Worm (Caenorhabditis elegans) whole organism, L4 larva: Measurements from ENCODE around the gene nhl-2.

Source experiments
- F10B5.3 ChIP-seq: sonication (generic microtip); optimal IDR thresholded peaks from 2 replicates; lab custom pipeline; 2016; ENCODE audit warnings: mild to moderate bottlenecking, missing genetic modification characterization, missing compliant biosample characterization
- F26F4.8 ChIP-seq: fragments of 200-800 bp; sonication (Bioruptor generic); conservative IDR thresholded peaks from 2 replicates; pipeline ENCODE4 v1.3.6; 2022; ENCODE audit warnings: missing genetic modification characterization, missing compliant biosample characterization
- F49E8.2 ChIP-seq: sonication (generic microtip); optimal IDR thresholded peaks from 2 replicates; lab custom pipeline; 2016; ENCODE audit warnings: missing compliant biosample characterization, mild to moderate bottlenecking, missing genetic modification characterization, borderline replicate concordance
- Y5F2A.4 ChIP-seq: fragments of 200-800 bp; sonication (Bioruptor generic); optimal IDR thresholded peaks from 2 replicates; lab custom pipeline; 2018; ENCODE audit warnings: mild to moderate bottlenecking, missing genetic modification characterization, missing compliant biosample characterization
- Y75B8A.6 ChIP-seq: fragments of 200-800 bp; sonication (Bioruptor generic); IDR thresholded peaks from 2 replicates; pipeline ENCODE4 v1.3.6; 2022; ENCODE audit warnings: missing genetic modification reagents, missing genetic modification characterization, missing compliant biosample characterization
- aly-2 ChIP-seq: sonication (generic microtip); optimal IDR thresholded peaks from 2 replicates; lab custom pipeline; 2018; ENCODE audit warnings: missing biosample characterization, missing genetic modification characterization
- ama-1 ChIP-seq: fragments of 150-350 bp; optimal IDR thresholded peaks from 2 replicates; lab custom pipeline; 2014; ENCODE audit warnings: inconsistent platforms, mixed read lengths
- ceh-20 ChIP-seq: fragments of 200-800 bp; sonication (Bioruptor generic); IDR thresholded peaks from 2 replicates; pipeline ENCODE4 v1.3.6; 2022; ENCODE audit warnings: missing genetic modification reagents, missing genetic modification characterization, missing compliant biosample characterization
- ceh-28 ChIP-seq: fragments of 150-350 bp; optimal IDR thresholded peaks from 2 replicates; lab custom pipeline; 2014; ENCODE audit warnings: missing biosample characterization, missing genetic modification reagents, missing genetic modification characterization
- cey-2 ChIP-seq: sonication (generic microtip); optimal IDR thresholded peaks from 3 replicates; lab custom pipeline; 2017; ENCODE audit warnings: missing genetic modification characterization, mild to moderate bottlenecking, missing compliant biosample characterization, antibody characterized with exemption, borderline replicate concordance; ENCODE audit not compliant: insufficient read depth
- ctbp-1 ChIP-seq: fragments of 200-800 bp; sonication (Bioruptor generic); IDR thresholded peaks from 2 replicates; pipeline ENCODE4 v1.3.6; 2022; ENCODE audit warnings: missing genetic modification reagents, missing genetic modification characterization, missing compliant biosample characterization
- daf-12 ChIP-seq: fragments of 150-350 bp; optimal IDR thresholded peaks from 2 replicates; lab custom pipeline; 2014; ENCODE audit warnings: missing biosample characterization, missing genetic modification reagents, missing genetic modification characterization
- daf-16 ChIP-seq, 3 experiments: sonication (generic microtip); optimal IDR thresholded peaks; 2 replicates each; lab custom pipeline; 2016 to 2017; ENCODE audit warnings: missing genetic modification characterization in 3 of 3, missing genetic modification reagents in 3 of 3, mild to moderate bottlenecking in 2 of 3, missing compliant biosample characterization in 2 of 3, missing biosample characterization in 1 of 3, moderate library complexity in 1 of 3
- dmd-6 ChIP-seq: fragments of 200-800 bp; sonication (Bioruptor generic); IDR thresholded peaks from 2 replicates; pipeline ENCODE4 v1.3.6; 2022; ENCODE audit warnings: missing genetic modification reagents, missing genetic modification characterization, missing compliant biosample characterization
- dmd-8 ChIP-seq: fragments of 200-800 bp; sonication (Bioruptor generic); IDR thresholded peaks from 2 replicates; pipeline ENCODE4 v1.3.6; 2022; ENCODE audit warnings: missing genetic modification characterization, missing compliant biosample characterization
- dmd-9 ChIP-seq: fragments of 200-800 bp; sonication (Bioruptor generic); IDR thresholded peaks from 2 replicates; pipeline ENCODE4 v1.3.6; 2022; ENCODE audit warnings: missing genetic modification reagents, missing genetic modification characterization, missing compliant biosample characterization
- duxl-1 ChIP-seq: sonication (generic microtip); optimal IDR thresholded peaks from 2 replicates; lab custom pipeline; 2016; ENCODE audit warnings: mild to moderate bottlenecking, missing genetic modification characterization, moderate library complexity, missing compliant biosample characterization; ENCODE audit not compliant: poor library complexity
- dve-1 ChIP-seq: sonication (generic microtip); optimal IDR thresholded peaks from 2 replicates; lab custom pipeline; 2017; ENCODE audit warnings: antibody characterized with exemption, mild to moderate bottlenecking, missing genetic modification characterization, missing compliant biosample characterization; ENCODE audit not compliant: insufficient read depth
- egl-27 ChIP-seq: sonication (generic microtip); optimal IDR thresholded peaks from 3 replicates; lab custom pipeline; 2017; ENCODE audit warnings: missing biosample characterization, missing genetic modification reagents, missing genetic modification characterization
- fkh-10 ChIP-seq: fragments of 150-350 bp; optimal IDR thresholded peaks from 2 replicates; lab custom pipeline; 2014; ENCODE audit warnings: missing biosample characterization, missing genetic modification reagents, missing genetic modification characterization
- fos-1 ChIP-seq: fragments of 150-350 bp; optimal IDR thresholded peaks from 2 replicates; lab custom pipeline; 2014; ENCODE audit warnings: missing biosample characterization, missing genetic modification characterization
- gei-8 ChIP-seq: fragments of 200-800 bp; sonication (Bioruptor generic); optimal IDR thresholded peaks from 2 replicates; lab custom pipeline; 2018; ENCODE audit warnings: mild to moderate bottlenecking, missing genetic modification characterization, missing compliant biosample characterization
- hlh-11 ChIP-seq: fragments of 200-800 bp; sonication (Bioruptor generic); optimal IDR thresholded peaks from 2 replicates; lab custom pipeline; 2018; ENCODE audit warnings: mild to moderate bottlenecking, missing genetic modification characterization, missing compliant biosample characterization
- lin-39 ChIP-seq: fragments of 150-350 bp; optimal IDR thresholded peaks from 2 replicates; lab custom pipeline; 2014; ENCODE audit warnings: missing biosample characterization, missing genetic modification reagents, missing genetic modification characterization
- lsy-2 ChIP-seq, 2 experiments: fragments of 150-350 bp in 1 of 2; sonication (generic microtip) in 1 of 2; optimal IDR thresholded peaks; 2 replicates each; lab custom pipeline; 2014 to 2017; ENCODE audit warnings: missing biosample characterization in 2 of 2, missing genetic modification characterization in 2 of 2
- madf-5 ChIP-seq, 2 experiments: fragments of 200-800 bp; sonication (Bioruptor generic); IDR thresholded peaks; 2 replicates each; pipeline ENCODE4 v1.3.6; 2022; ENCODE audit warnings: missing compliant biosample characterization in 2 of 2, missing genetic modification characterization in 2 of 2
- mep-1 ChIP-seq: fragments of 150-350 bp; sonication (generic microtip); optimal IDR thresholded peaks from 3 replicates; lab custom pipeline; 2014; ENCODE audit warnings: missing biosample characterization, missing genetic modification characterization
- mes-2 ChIP-seq: sonication (generic microtip); optimal IDR thresholded peaks from 2 replicates; lab custom pipeline; 2016; ENCODE audit warnings: missing genotype, mild to moderate bottlenecking, missing genetic modification characterization, missing compliant biosample characterization; ENCODE audit not compliant: poor library complexity, severe bottlenecking
- mxl-2 ChIP-seq: fragments of 200-800 bp; sonication (Bioruptor generic); conservative IDR thresholded peaks from 2 replicates; pipeline ENCODE4 v1.3.6; 2022; ENCODE audit warnings: missing genetic modification reagents, missing genetic modification characterization, missing compliant biosample characterization
- nhr-102 ChIP-seq: sonication (generic microtip); optimal IDR thresholded peaks from 2 replicates; lab custom pipeline; 2016; ENCODE audit warnings: mild to moderate bottlenecking, missing genetic modification characterization, moderate library complexity, missing compliant biosample characterization
- nhr-11 ChIP-seq: fragments of 150-350 bp; optimal IDR thresholded peaks from 2 replicates; lab custom pipeline; 2014; ENCODE audit warnings: missing biosample characterization, missing genetic modification characterization
- nhr-111 ChIP-seq: fragments of 200-800 bp; sonication (Bioruptor generic); optimal IDR thresholded peaks from 2 replicates; lab custom pipeline; 2018; ENCODE audit warnings: mild to moderate bottlenecking, missing genetic modification characterization, missing compliant biosample characterization
- nhr-237 ChIP-seq: sonication (generic microtip); optimal IDR thresholded peaks from 2 replicates; lab custom pipeline; 2017; ENCODE audit warnings: missing biosample characterization, missing genetic modification characterization
- nhr-41 ChIP-seq: fragments of 200-800 bp; sonication (Bioruptor generic); IDR thresholded peaks from 2 replicates; pipeline ENCODE4 v1.3.6; 2022; ENCODE audit warnings: missing genetic modification reagents, missing genetic modification characterization, missing compliant biosample characterization
- nhr-42 ChIP-seq: fragments of 200-800 bp; sonication (Bioruptor generic); IDR thresholded peaks from 2 replicates; pipeline ENCODE4 v1.3.6; 2022; ENCODE audit warnings: missing genetic modification characterization, missing compliant biosample characterization
- nhr-48 ChIP-seq: sonication (generic microtip); optimal IDR thresholded peaks from 2 replicates; lab custom pipeline; 2016; ENCODE audit warnings: mild to moderate bottlenecking, missing genetic modification characterization, missing compliant biosample characterization
- nhr-77 ChIP-seq: fragments of 150-350 bp; optimal IDR thresholded peaks from 2 replicates; lab custom pipeline; 2014; ENCODE audit warnings: missing biosample characterization, missing genetic modification characterization
- rbr-2 ChIP-seq: sonication (generic microtip); optimal IDR thresholded peaks from 2 replicates; lab custom pipeline; 2016; ENCODE audit warnings: missing genotype, missing genetic modification characterization, missing compliant biosample characterization
- sdz-12 ChIP-seq: fragments of 200-800 bp; sonication (Bioruptor generic); optimal IDR thresholded peaks from 2 replicates; lab custom pipeline; 2018; ENCODE audit warnings: mild to moderate bottlenecking, missing genetic modification characterization, missing compliant biosample characterization
- snpc-1.2 ChIP-seq: fragments of 200-800 bp; sonication (Bioruptor generic); IDR thresholded peaks from 2 replicates; pipeline ENCODE4 v1.3.6; 2022; ENCODE audit warnings: missing genetic modification reagents, missing genetic modification characterization, missing compliant biosample characterization
- spr-1 ChIP-seq: sonication (generic microtip); optimal IDR thresholded peaks from 2 replicates; lab custom pipeline; 2016; ENCODE audit warnings: mild to moderate bottlenecking, missing genetic modification characterization, missing compliant biosample characterization
- spr-3 ChIP-seq: fragments of 200-800 bp; sonication (Bioruptor generic); optimal IDR thresholded peaks from 2 replicates; lab custom pipeline; 2018; ENCODE audit warnings: mild to moderate bottlenecking, missing genetic modification characterization, missing compliant biosample characterization
- tra-1 ChIP-seq: fragments of 200-800 bp; sonication (Bioruptor generic); IDR thresholded peaks from 2 replicates; pipeline ENCODE4 v1.3.6; 2022; ENCODE audit warnings: missing genetic modification reagents, missing genetic modification characterization, missing compliant biosample characterization
- unc-130 ChIP-seq: sonication (generic microtip); optimal IDR thresholded peaks from 2 replicates; lab custom pipeline; 2016; ENCODE audit warnings: missing genetic modification reagents, missing genetic modification characterization, missing compliant biosample characterization
- unc-39 ChIP-seq: sonication (generic microtip); optimal IDR thresholded peaks from 2 replicates; lab custom pipeline; 2017; ENCODE audit warnings: missing biosample characterization, missing genetic modification characterization
- vab-7 ChIP-seq: fragments of 200-800 bp; sonication (Bioruptor generic); IDR thresholded peaks from 2 replicates; pipeline ENCODE4 v1.3.6; 2022; ENCODE audit warnings: missing genetic modification reagents, missing genetic modification characterization, missing compliant biosample characterization
- zag-1 ChIP-seq: fragments of 150-350 bp; optimal IDR thresholded peaks from 2 replicates; lab custom pipeline; 2014; ENCODE audit warnings: missing biosample characterization, missing genetic modification characterization
- zfp-3 ChIP-seq: fragments of 200-800 bp; sonication (Bioruptor generic); conservative IDR thresholded peaks from 2 replicates; pipeline ENCODE4 v1.3.6; 2022; ENCODE audit warnings: missing genetic modification reagents, missing genetic modification characterization, missing compliant biosample characterization
- ztf-11 ChIP-seq: fragments of 150-350 bp; optimal IDR thresholded peaks from 2 replicates; lab custom pipeline; 2014; ENCODE audit warnings: missing biosample characterization, missing genetic modification characterization
- ztf-7 ChIP-seq: fragments of 150-350 bp; optimal IDR thresholded peaks from 2 replicates; lab custom pipeline; 2014; ENCODE audit warnings: missing biosample characterization, missing genetic modification characterization

Gene nhl-2

DNA sequence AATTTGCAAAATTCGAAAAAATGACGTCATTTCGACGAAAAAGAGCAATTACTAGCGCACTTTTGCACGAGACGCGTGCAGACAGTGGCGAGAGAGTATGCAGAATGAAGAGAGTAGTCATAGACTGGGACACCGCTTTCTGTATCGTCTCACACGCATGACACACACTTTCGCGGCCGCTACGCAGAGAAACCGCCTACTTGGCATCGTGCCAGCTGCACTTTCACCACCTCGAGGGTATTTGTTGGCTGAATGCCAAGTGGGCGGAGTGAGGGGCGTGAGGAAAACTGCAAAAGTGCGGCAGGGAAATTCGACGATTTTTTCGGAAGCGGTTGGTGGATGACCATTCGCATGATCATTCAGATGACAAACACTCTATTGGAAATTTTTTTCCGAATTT is 843 bp upstream of the nhl-2 start (continued):
- peak; percentile 93 to 97 for TF ChIP-seq lsy-2 (tag; optimal IDR thresholded peaks at IDR 0.05; lab: Kevin White, UChicago)
- peak; percentile 96 for TF ChIP-seq nhr-77 (tag; lab: Kevin White, UChicago)
- TF ChIP-seq F49E8.2 (tag; lab: Kevin White, UChicago) = no peak
- peak; percentile 78 to 97 for TF ChIP-seq daf-16 (GFP tag; optimal IDR thresholded peaks at IDR 0.05; lab: Kevin White, UChicago)
- peak; percentile 65 for TF ChIP-seq daf-16 (tag; optimal IDR thresholded peaks at IDR 0.05; lab: Kevin White, UChicago)
- TF ChIP-seq hlh-11 = peak; percentile 100
- TF ChIP-seq madf-5 (GFP tag; IDR thresholded peaks at IDR 0.05; lab: Robert Waterston, UW) = peak in 1 of 2 experiments; percentile 78; a peak in 1 of 4 replicates
- peak; percentile 99 for TF ChIP-seq nhr-41
- peak; percentile 96 for TF ChIP-seq nhr-42 (GFP tag; lab: Robert Waterston, UW)
- TF ChIP-seq ama-1 (lab: Kevin White, UChicago) = peak; percentile 68
- TF ChIP-seq Y75B8A.6 = peak; percentile 95
- peak; percentile 96 for TF ChIP-seq dmd-9 (GFP tag; lab: Robert Waterston, UW)
- TF ChIP-seq gei-8 (GFP tag; lab: Kevin White, UChicago) = peak; percentile 99
- peak; percentile 58; the same call in 1 of the 2 replicates for TF ChIP-seq dmd-8 (GFP tag; lab: Robert Waterston, UW)
- no peak for TF ChIP-seq lin-39 (tag; lab: Kevin White, UChicago)
- peak; percentile 99 for TF ChIP-seq fkh-10 (GFP tag; lab: Kevin White, UChicago)
- no peak for TF ChIP-seq fos-1 (tag; lab: Kevin White, UChicago)
- TF ChIP-seq snpc-1.2 (GFP tag; lab: Robert Waterston, UW) = peak; percentile 78
- TF ChIP-seq dmd-6 (GFP tag; lab: Robert Waterston, UW) = peak; percentile 100
- peak; percentile 75 for TF ChIP-seq F26F4.8 (GFP tag; lab: Robert Waterston, UW)
- peak; percentile 97 for TF ChIP-seq vab-7 (GFP tag; lab: Robert Waterston, UW)
- peak; percentile 99 for TF ChIP-seq ceh-20 (GFP tag; lab: Robert Waterston, UW)
- TF ChIP-seq spr-3 (GFP tag; lab: Kevin White, UChicago) = peak; percentile 93
- TF ChIP-seq ceh-28 (tag; lab: Kevin White, UChicago) = peak; percentile 36
- peak; percentile 96 for TF ChIP-seq spr-1 (tag; lab: Kevin White, UChicago)
- peak; percentile 88 for TF ChIP-seq mxl-2 (GFP tag; lab: Robert Waterston, UW)
- peak; percentile 94 for TF ChIP-seq mes-2
- TF ChIP-seq unc-39 = peak; percentile 90
- TF ChIP-seq ztf-7 (tag; lab: Kevin White, UChicago) = peak; percentile 74
- peak; percentile 9 for TF ChIP-seq cey-2
- peak; percentile 98 for TF ChIP-seq nhr-48 (tag; lab: Kevin White, UChicago)
- peak; percentile 99 for TF ChIP-seq rbr-2 (tag; lab: Kevin White, UChicago)
- peak; percentile 93 for TF ChIP-seq duxl-1 (tag; lab: Kevin White, UChicago)
- TF ChIP-seq nhr-111 (GFP tag; lab: Kevin White, UChicago) = peak; percentile 57
- TF ChIP-seq tra-1 (GFP tag; lab: Robert Waterston, UW) = peak; percentile 99
- peak; percentile 85 for TF ChIP-seq Y5F2A.4 (GFP tag; lab: Kevin White, UChicago)
- TF ChIP-seq F10B5.3 (tag; lab: Kevin White, UChicago) = peak; percentile 88
- peak; percentile 99 for TF ChIP-seq mep-1 (tag; lab: Kevin White, UChicago)
- peak; percentile 95 for TF ChIP-seq sdz-12 (GFP tag; lab: Kevin White, UChicago)
- TF ChIP-seq zfp-3 (GFP tag; lab: Robert Waterston, UW) = peak; percentile 96
- peak; percentile 99 for TF ChIP-seq ctbp-1
- peak; percentile 100 for TF ChIP-seq dve-1
- peak; percentile 77 for TF ChIP-seq nhr-237 (tag; lab: Kevin White, UChicago)
- peak; percentile 62 for TF ChIP-seq egl-27
- no peak for TF ChIP-seq daf-12 (tag; lab: Kevin White, UChicago)
- TF ChIP-seq ztf-11 (tag; lab: Kevin White, UChicago) = no peak
- peak; percentile 79 for TF ChIP-seq unc-130
- no peak for TF ChIP-seq aly-2 (tag; lab: Kevin White, UChicago)
- peak; percentile 99 for TF ChIP-seq nhr-11 (tag; lab: Kevin White, UChicago)
- TF ChIP-seq nhr-102 (tag; lab: Kevin White, UChicago) = peak; percentile 98
- TF ChIP-seq zag-1 (tag; lab: Kevin White, UChicago) = peak; percentile 62
